Worm (Caenorhabditis elegans) whole organism, late embryonic: ENCODE results near the gene ogdh-2.

Experiments
- C38D4.7 ChIP-seq: fragments of 200-800 bp; sonication (Bioruptor generic); optimal IDR thresholded peaks from 2 replicates; lab custom pipeline; 2018; ENCODE audit warnings: mild to moderate bottlenecking, missing genetic modification characterization, moderate library complexity, missing compliant biosample characterization
- F13H6.1 ChIP-seq: sonication (generic microtip); optimal IDR thresholded peaks from 2 replicates; lab custom pipeline; 2016; ENCODE audit warnings: missing genetic modification characterization, missing compliant biosample characterization
- K02D7.2 ChIP-seq: sonication (generic microtip); optimal IDR thresholded peaks from 2 replicates; lab custom pipeline; 2017; ENCODE audit warnings: mild to moderate bottlenecking, missing genetic modification characterization, missing compliant biosample characterization
- K09A11.1 ChIP-seq: sonication (generic microtip); optimal IDR thresholded peaks from 2 replicates; lab custom pipeline; 2017; ENCODE audit warnings: antibody characterized with exemption, mild to moderate bottlenecking, missing genetic modification characterization, missing compliant biosample characterization; ENCODE audit not compliant: insufficient read depth
- T23F11.4 ChIP-seq: fragments of 200-800 bp; sonication (Bioruptor generic); optimal IDR thresholded peaks from 2 replicates; lab custom pipeline; 2018; ENCODE audit warnings: mild to moderate bottlenecking, missing genetic modification characterization, missing compliant biosample characterization
- ceh-14 ChIP-seq: sonication (generic microtip); optimal IDR thresholded peaks from 2 replicates; lab custom pipeline; 2016; ENCODE audit warnings: missing genotype, missing genetic modification characterization, missing compliant biosample characterization
- ceh-18 ChIP-seq: sonication (generic microtip); optimal IDR thresholded peaks from 2 replicates; lab custom pipeline; 2016; ENCODE audit warnings: missing genetic modification characterization, missing compliant biosample characterization
- ceh-19 ChIP-seq: fragments of 200-800 bp; sonication (Bioruptor generic); optimal IDR thresholded peaks from 2 replicates; lab custom pipeline; 2018; ENCODE audit warnings: mild to moderate bottlenecking, missing genetic modification characterization, missing compliant biosample characterization
- ceh-2 ChIP-seq: sonication (generic microtip); optimal IDR thresholded peaks from 2 replicates; lab custom pipeline; 2016; ENCODE audit warnings: missing genotype, missing genetic modification characterization, missing compliant biosample characterization
- ceh-24 ChIP-seq: sonication (generic microtip); optimal IDR thresholded peaks from 2 replicates; lab custom pipeline; 2016; ENCODE audit warnings: mild to moderate bottlenecking, missing genetic modification characterization, missing compliant biosample characterization
- ceh-45 ChIP-seq: fragments of 200-800 bp; sonication (Bioruptor generic); IDR thresholded peaks from 2 replicates; pipeline ENCODE4 v1.3.6; 2022; ENCODE audit warnings: missing genetic modification reagents, missing genetic modification characterization, missing compliant biosample characterization
- ceh-48 ChIP-seq: sonication (generic microtip); optimal IDR thresholded peaks from 2 replicates; lab custom pipeline; 2016; ENCODE audit warnings: missing genetic modification characterization, inconsistent platforms, missing compliant biosample characterization
- ceh-6 ChIP-seq: fragments of 200-800 bp; sonication (Bioruptor generic); optimal IDR thresholded peaks from 2 replicates; lab custom pipeline; 2018; ENCODE audit warnings: mild to moderate bottlenecking, missing genetic modification characterization, missing compliant biosample characterization
- ceh-9 ChIP-seq: sonication (generic microtip); optimal IDR thresholded peaks from 2 replicates; lab custom pipeline; 2016; ENCODE audit warnings: mild to moderate bottlenecking, missing genetic modification characterization, inconsistent platforms, missing compliant biosample characterization
- che-1 ChIP-seq: sonication (generic microtip); optimal IDR thresholded peaks from 2 replicates; lab custom pipeline; 2016; ENCODE audit warnings: mild to moderate bottlenecking, missing genetic modification characterization, missing compliant biosample characterization
- dve-1 ChIP-seq: sonication (generic microtip); optimal IDR thresholded peaks from 2 replicates; lab custom pipeline; 2017; ENCODE audit warnings: antibody characterized with exemption, mild to moderate bottlenecking, missing genetic modification characterization, missing compliant biosample characterization
- elt-2 ChIP-seq: sonication (generic microtip); optimal IDR thresholded peaks from 2 replicates; lab custom pipeline; 2016; ENCODE audit warnings: missing genetic modification reagents, missing genetic modification characterization, missing compliant biosample characterization
- ets-4 ChIP-seq: sonication (generic microtip); optimal IDR thresholded peaks from 2 replicates; lab custom pipeline; 2016; ENCODE audit warnings: missing genetic modification characterization, missing compliant biosample characterization
- eyg-1 ChIP-seq: sonication (generic microtip); optimal IDR thresholded peaks from 2 replicates; lab custom pipeline; 2016; ENCODE audit warnings: missing genotype, missing genetic modification characterization, missing compliant biosample characterization
- fkh-10 ChIP-seq: fragments of 150-350 bp; optimal IDR thresholded peaks from 2 replicates; lab custom pipeline; 2014; ENCODE audit warnings: missing biosample characterization, missing genetic modification reagents, missing genetic modification characterization
- gmeb-2 ChIP-seq: sonication (generic microtip); optimal IDR thresholded peaks from 2 replicates; lab custom pipeline; 2016; ENCODE audit warnings: missing genetic modification characterization, inconsistent platforms, missing compliant biosample characterization
- hlh-15 ChIP-seq: sonication (generic microtip); optimal IDR thresholded peaks from 2 replicates; lab custom pipeline; 2016; ENCODE audit warnings: missing genetic modification characterization, missing compliant biosample characterization
- hlh-8 ChIP-seq: sonication (generic microtip); optimal IDR thresholded peaks from 2 replicates; lab custom pipeline; 2016; ENCODE audit warnings: missing genotype, missing genetic modification characterization, missing compliant biosample characterization
- lin-11 ChIP-seq: fragments of 200-800 bp; sonication (Bioruptor generic); optimal IDR thresholded peaks from 2 replicates; lab custom pipeline; 2018; ENCODE audit warnings: mild to moderate bottlenecking, missing genetic modification characterization, missing compliant biosample characterization
- madf-2 ChIP-seq: sonication (generic microtip); optimal IDR thresholded peaks from 2 replicates; lab custom pipeline; 2017; ENCODE audit warnings: missing genetic modification characterization, missing compliant biosample characterization
- mec-3 ChIP-seq: sonication (generic microtip); optimal IDR thresholded peaks from 2 replicates; lab custom pipeline; 2016; ENCODE audit warnings: borderline replicate concordance, missing genetic modification characterization, missing compliant biosample characterization
- pat-9 ChIP-seq: fragments of 200-800 bp; sonication (Bioruptor generic); optimal IDR thresholded peaks from 2 replicates; lab custom pipeline; 2018; ENCODE audit warnings: mild to moderate bottlenecking, missing genetic modification characterization, moderate library complexity, missing compliant biosample characterization
- pax-1 ChIP-seq: fragments of 150-350 bp; optimal IDR thresholded peaks from 2 replicates; lab custom pipeline; 2014; ENCODE audit warnings: missing biosample characterization, missing genetic modification characterization
- pha-2 ChIP-seq: sonication (generic microtip); optimal IDR thresholded peaks from 2 replicates; lab custom pipeline; 2017; ENCODE audit warnings: mild to moderate bottlenecking, missing genetic modification characterization, missing compliant biosample characterization
- pha-4 ChIP-seq: fragments of 150-350 bp; optimal IDR thresholded peaks from 2 replicates; lab custom pipeline; 2018; ENCODE audit warnings: missing biosample characterization, missing genetic modification reagents, missing genetic modification characterization
- pqm-1 ChIP-seq: sonication (generic microtip); optimal IDR thresholded peaks from 2 replicates; lab custom pipeline; 2016; ENCODE audit warnings: missing genetic modification characterization, missing compliant biosample characterization
- pros-1 ChIP-seq: fragments of 150-350 bp; optimal IDR thresholded peaks from 2 replicates; lab custom pipeline; 2014; ENCODE audit warnings: missing biosample characterization, missing genetic modification reagents, missing genetic modification characterization
- ref-2 ChIP-seq: sonication (generic microtip); optimal IDR thresholded peaks from 2 replicates; lab custom pipeline; 2016; ENCODE audit warnings: missing genetic modification characterization, missing compliant biosample characterization
- sdc-2 ChIP-seq: sonication (generic microtip); optimal IDR thresholded peaks from 2 replicates; lab custom pipeline; 2016; ENCODE audit warnings: missing genotype, missing genetic modification characterization, missing compliant biosample characterization
- sox-2 ChIP-seq: fragments of 200-800 bp; sonication (Bioruptor generic); IDR thresholded peaks from 2 replicates; pipeline ENCODE4 v1.3.6; 2022; ENCODE audit warnings: missing genetic modification reagents, missing genetic modification characterization, missing compliant biosample characterization
- syd-9 ChIP-seq: sonication (generic microtip); optimal IDR thresholded peaks from 2 replicates; lab custom pipeline; 2016; ENCODE audit warnings: mild to moderate bottlenecking, missing genetic modification characterization, moderate library complexity, missing compliant biosample characterization
- tbx-2 ChIP-seq: sonication (generic microtip); optimal IDR thresholded peaks from 2 replicates; lab custom pipeline; 2016; ENCODE audit warnings: missing genetic modification characterization, missing compliant biosample characterization
- ttx-3 ChIP-seq: sonication (generic microtip); optimal IDR thresholded peaks from 2 replicates; lab custom pipeline; 2016; ENCODE audit warnings: missing genetic modification reagents, missing genetic modification characterization, missing compliant biosample characterization
- unc-3 ChIP-seq, 2 experiments: fragments of 200-800 bp in 1 of 2; sonication (Bioruptor generic) in 1 of 2; sonication (generic microtip) in 1 of 2; conservative IDR thresholded peaks in 1 of 2; optimal IDR thresholded peaks in 1 of 2; 2 replicates each; pipeline versions ENCODE4 v1.3.6 to Lab custom; 2016 to 2022; ENCODE audit warnings: missing compliant biosample characterization in 2 of 2, missing genetic modification characterization in 2 of 2, missing genetic modification reagents in 1 of 2
- unc-42 ChIP-seq: sonication (generic microtip); optimal IDR thresholded peaks from 2 replicates; lab custom pipeline; 2016; ENCODE audit warnings: missing genotype, missing genetic modification characterization, missing compliant biosample characterization
- unc-55 ChIP-seq: sonication (generic microtip); optimal IDR thresholded peaks from 2 replicates; lab custom pipeline; 2017; ENCODE audit warnings: missing biosample characterization, missing genetic modification reagents, missing genetic modification characterization

The ogdh-2 gene

ce11 chrV:12194275-12194674 lies at the start of gene ogdh-2:
Gene ogdh-2, plus strand, starts transcription at chrV:12194507.
- no peak for TF ChIP-seq ceh-9 (tag; lab: Kevin White, UChicago)
- no peak for TF ChIP-seq mec-3
- no peak for TF ChIP-seq ceh-14 (tag; lab: Kevin White, UChicago)
- TF ChIP-seq pqm-1 = no peak
- no peak for TF ChIP-seq F13H6.1 (tag; lab: Kevin White, UChicago)
- no peak for TF ChIP-seq gmeb-2 (tag; lab: Kevin White, UChicago)
- TF ChIP-seq lin-11 (tag; lab: Kevin White, UChicago) = no peak
- TF ChIP-seq che-1 (tag; lab: Kevin White, UChicago) = no peak
- no peak for TF ChIP-seq sdc-2 (tag; lab: Kevin White, UChicago)
- no peak for TF ChIP-seq T23F11.4
- no peak for TF ChIP-seq hlh-15 (tag; lab: Kevin White, UChicago)
- TF ChIP-seq pha-2 (tag; lab: Kevin White, UChicago) = no peak
- TF ChIP-seq pros-1 (tag; lab: Kevin White, UChicago) = no peak
- TF ChIP-seq ceh-24 (tag; lab: Kevin White, UChicago) = no peak
- no peak for TF ChIP-seq K09A11.1 (tag; lab: Kevin White, UChicago)

- TF ChIP-seq ceh-24 (tag; lab: Kevin White, UChicago) (no peak), unc-42 (tag; lab: Kevin White, UChicago) (no peak), unc-55 (GFP tag; lab: Kevin White, UChicago) (no peak), dve-1 (tag; lab: Kevin White, UChicago) (no peak), C38D4.7 (GFP tag; lab: Kevin White, UChicago) (no peak), eyg-1 (tag; lab: Kevin White, UChicago) (no peak)
Measured at ce11 chrV:12150607-12151006, 43.7 kb upstream of the ogdh-2 start, which contains the start of gene che-11. Gene che-11, minus strand, starts transcription at chrV:12150707.

- no peak for TF ChIP-seq T23F11.4
- no peak for TF ChIP-seq ceh-24 (tag; lab: Kevin White, UChicago)
- no peak for TF ChIP-seq F13H6.1 (tag; lab: Kevin White, UChicago)
- TF ChIP-seq hlh-8 (tag; lab: Kevin White, UChicago) = no peak
- TF ChIP-seq ref-2 (tag; lab: Kevin White, UChicago) = no peak
- no peak for TF ChIP-seq ceh-19 (GFP tag; lab: Kevin White, UChicago)
- no peak for TF ChIP-seq K02D7.2 (tag; lab: Kevin White, UChicago)
Measured at ce11 chrV:12152857-12153256, 41.5 kb upstream of the ogdh-2 start, which contains the start of gene C27A7.8. Gene C27A7.8, plus strand, starts transcription at chrV:12153157.

ce11 chrV:12153784-12154183 lies 40.5 kb upstream of the ogdh-2 start:
- TF ChIP-seq ceh-18 (tag; lab: Kevin White, UChicago) (no peak), K09A11.1 (tag; lab: Kevin White, UChicago) (no peak), ceh-2 (no peak), syd-9 (no peak), fkh-10 (no peak), K02D7.2 (tag; lab: Kevin White, UChicago) (no peak), ets-4 (tag; lab: Kevin White, UChicago) (no peak), pax-1 (no peak), unc-3 (GFP tag; conservative IDR thresholded peaks at IDR 0.05; lab: Robert Waterston, UW) (no peak), unc-3 (tag; optimal IDR thresholded peaks at IDR 0.05; lab: Kevin White, UChicago) (no peak), pha-4 (tag; lab: Kevin White, UChicago) (no peak), ceh-24 (tag; lab: Kevin White, UChicago) (no peak), pha-2 (tag; lab: Kevin White, UChicago) (no peak)
- TF ChIP-seq, all 69 proteins: peak for 0

- TF ChIP-seq sdc-2 (tag; lab: Kevin White, UChicago) (no peak), pat-9 (tag; lab: Kevin White, UChicago) (no peak), ceh-2 (no peak), tbx-2 (tag; lab: Kevin White, UChicago) (no peak), unc-42 (tag; lab: Kevin White, UChicago) (no peak), ttx-3 (no peak), ceh-48 (tag; lab: Kevin White, UChicago) (no peak), ceh-14 (tag; lab: Kevin White, UChicago) (no peak), pha-2 (tag; lab: Kevin White, UChicago) (no peak), ceh-45 (GFP tag; lab: Robert Waterston, UW) (no peak), syd-9 (no peak), madf-2 (no peak), ceh-6 (GFP tag; lab: Kevin White, UChicago) (no peak), sox-2 (GFP tag; lab: Robert Waterston, UW) (no peak), pha-4 (tag; lab: Kevin White, UChicago) (no peak), elt-2 (tag; lab: Kevin White, UChicago) (no peak)
Measured at ce11 chrV:12154554-12154953, 39.8 kb upstream of the ogdh-2 start, which contains the start of gene C27A7.9. Gene C27A7.9, minus strand, starts transcription at chrV:12154654.
